Fruit fly (Drosophila melanogaster) whole organism, adult: ENCODE data around the gene yellow-k.
A peak's percentile ranks its signal among the peaks of the same experiment; 100 is the strongest.

Source experiments
- CG33017 ChIP-seq: fragments of 200-800 bp; sonication (Bioruptor generic); optimal IDR thresholded peaks from 2 replicates; lab custom pipeline; 2018; ENCODE audit warnings: missing biosample characterization, mild to moderate bottlenecking, missing genetic modification characterization, moderate library complexity
- Crg-1 ChIP-seq: fragments of 200-800 bp; sonication (Bioruptor generic); optimal IDR thresholded peaks from 2 replicates; lab custom pipeline; 2016; ENCODE audit warnings: missing biosample characterization, missing genetic modification characterization
- cic ChIP-seq: fragments of 200-800 bp; sonication (Bioruptor generic); optimal IDR thresholded peaks from 2 replicates; lab custom pipeline; 2017; ENCODE audit warnings: missing biosample characterization, mild to moderate bottlenecking, missing genetic modification characterization, moderate library complexity
- kay ChIP-seq: fragments of 200-800 bp; sonication (Bioruptor generic); peaks from one replicate; lab custom pipeline; 2016; ENCODE audit warnings: missing biosample characterization, missing genetic modification characterization, borderline replicate concordance

- TF ChIP-seq kay (GFP tag; lab: Kevin White, UChicago) (peak; percentile 66), CG33017 (no peak), Crg-1 (GFP tag; lab: Kevin White, UChicago) (no peak), cic (no peak)
These were observed 10.3 kb downstream of the yellow-k start for dm6 chr3L:15530638-15531225.
